Fruit fly (Drosophila melanogaster) whole organism, embryonic: ENCODE measurements around the gene Cyp4ac2.
A peak's percentile ranks its signal among the peaks of the same experiment; 100 is the strongest.

ENCODE experiments used
- C15 ChIP-seq: fragments of 200-800 bp; sonication (Bioruptor generic); IDR thresholded peaks from 3 replicates; pipeline ENCODE4 v1.3.6; 2022; ENCODE audit warnings: missing biosample characterization, missing genetic modification characterization
- CG10565 ChIP-seq: fragments of 200-800 bp; sonication (Bioruptor generic); optimal IDR thresholded peaks from 3 replicates; lab custom pipeline; 2016; ENCODE audit warnings: missing biosample characterization, mild to moderate bottlenecking, missing genetic modification characterization
- CG11398 ChIP-seq: fragments of 200-800 bp; sonication (Bioruptor generic); optimal IDR thresholded peaks from 2 replicates; lab custom pipeline; 2016; ENCODE audit warnings: missing biosample characterization, missing genetic modification characterization
- CG12104 ChIP-seq: fragments of 200-800 bp; sonication (Bioruptor generic); optimal IDR thresholded peaks from 3 replicates; lab custom pipeline; 2016; ENCODE audit warnings: missing biosample characterization, missing genetic modification characterization
- CG12744 ChIP-seq: fragments of 200-800 bp; sonication (Bioruptor generic); optimal IDR thresholded peaks from 2 replicates; lab custom pipeline; 2016; ENCODE audit warnings: missing biosample characterization, missing genetic modification characterization
- CG14441 ChIP-seq: fragments of 200-800 bp; sonication (Bioruptor generic); IDR thresholded peaks from 2 replicates; pipeline ENCODE4 v1.3.6; 2022; ENCODE audit warnings: missing biosample characterization, missing genetic modification characterization
- CG14710 ChIP-seq: fragments of 200-800 bp; sonication (Bioruptor generic); optimal IDR thresholded peaks from 3 replicates; lab custom pipeline; 2019; ENCODE audit warnings: missing biosample characterization, mild to moderate bottlenecking, missing genetic modification characterization, moderate library complexity
- CG15601 ChIP-seq: fragments of 200-800 bp; sonication (Bioruptor generic); optimal IDR thresholded peaks from 3 replicates; lab custom pipeline; 2019; ENCODE audit warnings: missing biosample characterization, mild to moderate bottlenecking, missing genetic modification characterization, moderate library complexity
- CG15696 ChIP-seq: fragments of 200-800 bp; sonication (Bioruptor generic); optimal IDR thresholded peaks from 2 replicates; lab custom pipeline; 2019; ENCODE audit warnings: missing biosample characterization, mild to moderate bottlenecking, missing genetic modification characterization, moderate library complexity
- CG16813 ChIP-seq: fragments of 200-800 bp; sonication (Bioruptor generic); IDR thresholded peaks from 3 replicates; pipeline ENCODE4 v1.3.6; 2022; ENCODE audit warnings: missing biosample characterization, missing genetic modification characterization; ENCODE audit not compliant: partially characterized antibody
- CG18011 ChIP-seq: fragments of 200-800 bp; sonication (Bioruptor generic); optimal IDR thresholded peaks from 2 replicates; lab custom pipeline; 2017; ENCODE audit warnings: missing biosample characterization, missing genetic modification characterization, mild to moderate bottlenecking, moderate library complexity, missing genotype
- CG30403 ChIP-seq: fragments of 200-800 bp; sonication (Bioruptor generic); optimal IDR thresholded peaks from 3 replicates; lab custom pipeline; 2016; ENCODE audit warnings: missing biosample characterization, missing genetic modification characterization
- CG33557 ChIP-seq: fragments of 200-800 bp; sonication (Bioruptor generic); optimal IDR thresholded peaks from 2 replicates; lab custom pipeline; 2019; ENCODE audit warnings: missing biosample characterization, mild to moderate bottlenecking, missing genetic modification characterization, moderate library complexity
- CG6254 ChIP-seq: fragments of 200-800 bp; sonication (Bioruptor generic); optimal IDR thresholded peaks from 3 replicates; lab custom pipeline; 2017; ENCODE audit warnings: mild to moderate bottlenecking, missing biosample characterization, missing genetic modification reagents, missing genetic modification characterization
- CG6683 ChIP-seq: fragments of 200-800 bp; sonication (Bioruptor generic); optimal IDR thresholded peaks from 2 replicates; lab custom pipeline; 2017; ENCODE audit warnings: missing biosample characterization, mild to moderate bottlenecking, missing genetic modification characterization, missing genetic modification reagents
- CG6791 ChIP-seq: fragments of 200-800 bp; sonication (Bioruptor generic); IDR thresholded peaks from 3 replicates; pipeline ENCODE4 v1.3.6; 2022; ENCODE audit warnings: missing biosample characterization, missing genetic modification characterization; ENCODE audit not compliant: partially characterized antibody
- CG7928 ChIP-seq: fragments of 200-800 bp; sonication (Bioruptor generic); optimal IDR thresholded peaks from 2 replicates; lab custom pipeline; 2017; ENCODE audit warnings: missing biosample characterization, mild to moderate bottlenecking, missing genetic modification characterization
- CG8478 ChIP-seq: fragments of >200 bp; optimal IDR thresholded peaks from 2 replicates; lab custom pipeline; 2018
- CG8944 ChIP-seq: fragments of 200-800 bp; sonication (Bioruptor generic); optimal IDR thresholded peaks from 3 replicates; lab custom pipeline; 2016; ENCODE audit warnings: missing biosample characterization, missing genetic modification characterization
- CG9727 ChIP-seq: fragments of 200-800 bp; sonication (Bioruptor generic); optimal IDR thresholded peaks from 3 replicates; lab custom pipeline; 2017; ENCODE audit warnings: missing biosample characterization, mild to moderate bottlenecking, missing genetic modification characterization
- D ChIP-seq, 2 experiments: fragments of 200-800 bp in 1 of 2; fragments of >200 bp in 1 of 2; sonication (Bioruptor generic) in 1 of 2; optimal IDR thresholded peaks; 2 replicates in 1 of 2; 3 replicates in 1 of 2; lab custom pipeline; 2017; ENCODE audit warnings: mild to moderate bottlenecking in 1 of 2, missing biosample characterization in 1 of 2, missing genetic modification characterization in 1 of 2, missing genetic modification reagents in 1 of 2
- D19A ChIP-seq: fragments of 200-800 bp; optimal IDR thresholded peaks from 3 replicates; lab custom pipeline; 2019; ENCODE audit warnings: missing biosample characterization, mild to moderate bottlenecking, missing genetic modification characterization, moderate library complexity
- Doc3 ChIP-seq: fragments of 200-800 bp; sonication (Bioruptor generic); IDR thresholded peaks from 3 replicates; pipeline ENCODE4 v1.3.6; 2022; ENCODE audit warnings: missing biosample characterization, missing genetic modification characterization; ENCODE audit not compliant: partially characterized antibody
- Hmr ChIP-seq: fragments of 200-800 bp; sonication (Bioruptor generic); optimal IDR thresholded peaks from 3 replicates; lab custom pipeline; 2017; ENCODE audit warnings: mild to moderate bottlenecking, missing biosample characterization, missing genetic modification reagents, missing genetic modification characterization
- Hr78 ChIP-seq, 2 experiments: fragments of 200-800 bp in 1 of 2; fragments of >200 bp in 1 of 2; sonication (Bioruptor generic) in 1 of 2; optimal IDR thresholded peaks; 2 replicates each; lab custom pipeline; 2017 to 2019; ENCODE audit warnings: missing biosample characterization in 2 of 2, missing genetic modification characterization in 2 of 2, mild to moderate bottlenecking in 1 of 2, moderate library complexity in 1 of 2
- Lhr ChIP-seq: fragments of 200-800 bp; sonication (Bioruptor generic); optimal IDR thresholded peaks from 3 replicates; lab custom pipeline; 2017; ENCODE audit warnings: mild to moderate bottlenecking, missing biosample characterization, missing genetic modification reagents, missing genetic modification characterization
- Sry-β ChIP-seq: fragments of 200-800 bp; sonication (Bioruptor generic); optimal IDR thresholded peaks from 2 replicates; lab custom pipeline; 2018; ENCODE audit warnings: missing biosample characterization, mild to moderate bottlenecking, missing genetic modification characterization, moderate library complexity
- Usf ChIP-seq: fragments of 200-800 bp; sonication (Bioruptor generic); optimal IDR thresholded peaks from 2 replicates; lab custom pipeline; 2017; ENCODE audit warnings: missing genotype, missing biosample characterization, missing genetic modification characterization
- ac ChIP-seq: fragments of 200-800 bp; sonication (Bioruptor generic); optimal IDR thresholded peaks from 3 replicates; lab custom pipeline; 2017; ENCODE audit warnings: missing biosample characterization, mild to moderate bottlenecking, missing genetic modification characterization
- da ChIP-seq: fragments of 200-800 bp; sonication (Bioruptor generic); optimal IDR thresholded peaks from 2 replicates; lab custom pipeline; 2016; ENCODE audit warnings: missing biosample characterization, missing genetic modification characterization
- fu2 ChIP-seq: fragments of 200-800 bp; sonication (Bioruptor generic); optimal IDR thresholded peaks from 2 replicates; lab custom pipeline; 2016; ENCODE audit warnings: missing biosample characterization, missing genetic modification characterization
- gcm ChIP-seq: fragments of 200-800 bp; sonication (Bioruptor generic); optimal IDR thresholded peaks from 2 replicates; lab custom pipeline; 2019; ENCODE audit warnings: missing biosample characterization, mild to moderate bottlenecking, missing genetic modification characterization, moderate library complexity
- grau ChIP-seq: fragments of 200-800 bp; optimal IDR thresholded peaks from 3 replicates; lab custom pipeline; 2019; ENCODE audit warnings: missing biosample characterization, mild to moderate bottlenecking, missing genetic modification characterization, moderate library complexity
- hkb ChIP-seq, 2 experiments: fragments of 200-800 bp in 1 of 2; fragments of >200 bp in 1 of 2; sonication (Bioruptor generic) in 1 of 2; IDR thresholded peaks in 1 of 2; optimal IDR thresholded peaks in 1 of 2; 2 replicates each; pipeline versions ENCODE4 v1.3.6 to Lab custom; 2017 to 2022; ENCODE audit warnings: missing biosample characterization in 1 of 2, missing genetic modification characterization in 1 of 2
- inv ChIP-seq: fragments of 200-800 bp; sonication (Bioruptor generic); IDR thresholded peaks from 2 replicates; pipeline ENCODE4 v1.3.6; 2022; ENCODE audit warnings: missing biosample characterization, missing genetic modification characterization; ENCODE audit not compliant: partially characterized antibody
- lmd ChIP-seq: fragments of 200-800 bp; sonication (Bioruptor generic); IDR thresholded peaks from 2 replicates; pipeline ENCODE4 v1.3.6; 2022; ENCODE audit warnings: missing biosample characterization, missing genetic modification characterization
- lola ChIP-seq, 3 experiments: fragments of >200 bp in 2 of 3; fragments of 200-800 bp in 1 of 3; sonication (Bioruptor generic) in 1 of 3; optimal IDR thresholded peaks; 2 replicates each; lab custom pipeline; 2017 to 2019; ENCODE audit warnings: missing biosample characterization in 3 of 3, missing genetic modification characterization in 3 of 3, mild to moderate bottlenecking in 1 of 3, moderate library complexity in 1 of 3
- nau ChIP-seq: fragments of 200-800 bp; sonication (Bioruptor generic); optimal IDR thresholded peaks from 3 replicates; lab custom pipeline; 2017; ENCODE audit warnings: missing biosample characterization, mild to moderate bottlenecking, missing genetic modification characterization, missing genetic modification reagents
- rib ChIP-seq: fragments of 200-800 bp; sonication (Bioruptor generic); IDR thresholded peaks from 2 replicates; pipeline ENCODE4 v1.3.6; 2022; ENCODE audit warnings: missing biosample characterization, missing genetic modification characterization
- run ChIP-seq: fragments of 200-800 bp; sonication (Bioruptor generic); optimal IDR thresholded peaks from 3 replicates; lab custom pipeline; 2018; ENCODE audit warnings: missing biosample characterization, mild to moderate bottlenecking, missing genetic modification characterization
- scrt ChIP-seq: fragments of 200-800 bp; sonication (Bioruptor generic); optimal IDR thresholded peaks from 2 replicates; lab custom pipeline; 2018; ENCODE audit warnings: missing biosample characterization, mild to moderate bottlenecking, missing genetic modification characterization, moderate library complexity
- shn ChIP-seq: fragments of 200-800 bp; sonication (Bioruptor generic); optimal IDR thresholded peaks from 3 replicates; lab custom pipeline; 2016; ENCODE audit warnings: missing biosample characterization, missing genetic modification characterization
- tna ChIP-seq: fragments of 200-800 bp; sonication (Bioruptor generic); IDR thresholded peaks from 2 replicates; pipeline ENCODE4 v1.3.6; 2022; ENCODE audit warnings: missing biosample characterization, missing genetic modification characterization; ENCODE audit not compliant: partially characterized antibody
- tup ChIP-seq: fragments of 200-800 bp; sonication (Bioruptor generic); optimal IDR thresholded peaks from 2 replicates; lab custom pipeline; 2016; ENCODE audit warnings: missing biosample characterization, mild to moderate bottlenecking, missing genetic modification characterization, moderate library complexity
- unpg ChIP-seq: fragments of 200-800 bp; sonication (Bioruptor generic); optimal IDR thresholded peaks from 3 replicates; lab custom pipeline; 2018; ENCODE audit warnings: missing biosample characterization, mild to moderate bottlenecking, missing genetic modification characterization, moderate library complexity
- vfl ChIP-seq: fragments of 200-800 bp; sonication (Bioruptor generic); optimal IDR thresholded peaks from 2 replicates; lab custom pipeline; 2016; ENCODE audit warnings: missing biosample characterization, missing genetic modification characterization
- z ChIP-seq: fragments of 200-800 bp; sonication (Bioruptor generic); IDR thresholded peaks from 3 replicates; pipeline ENCODE4 v1.3.6; 2022; ENCODE audit warnings: missing biosample characterization, missing genetic modification characterization

The Cyp4ac2 gene

DNA sequence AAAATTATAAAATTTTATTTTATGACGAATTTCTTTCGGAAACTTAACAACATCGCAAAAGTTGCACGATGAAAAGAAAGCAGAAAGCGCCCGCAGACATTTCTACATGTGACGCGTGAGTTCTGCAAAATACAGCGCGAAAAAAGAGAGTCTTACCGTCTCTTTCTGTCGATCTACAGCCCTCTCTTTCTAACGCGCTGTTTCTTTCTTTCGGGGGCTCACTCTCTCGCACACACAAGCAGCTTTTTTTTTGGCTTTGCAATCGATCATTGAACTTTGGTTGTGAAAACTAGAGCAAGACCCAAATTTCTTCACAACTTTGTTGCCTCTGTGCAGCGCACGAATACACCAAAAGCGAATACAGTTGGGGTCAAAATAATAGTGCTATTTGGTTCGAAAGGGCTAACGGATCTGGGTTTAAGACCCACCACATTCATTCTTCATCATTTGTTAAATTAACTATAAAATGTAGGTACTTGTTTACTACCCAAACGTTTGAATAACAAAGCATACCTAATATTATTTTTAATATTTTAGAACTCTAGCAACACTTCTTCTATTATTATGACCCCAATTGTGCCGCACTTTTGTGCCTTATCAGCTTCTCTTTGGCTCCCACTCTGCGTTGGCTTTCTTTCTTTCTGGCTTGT, 32.9 kb downstream of the Cyp4ac2 start (continued):
- peak; percentile 35 for TF ChIP-seq CG7928
- TF ChIP-seq Lhr (GFP tag; lab: Kevin White, UChicago), result peak; percentile 63
- peak; percentile 79 for TF ChIP-seq lmd (GFP tag; lab: Robert Waterston, UW)
- no peak for TF ChIP-seq tna (GFP tag; lab: Robert Waterston, UW)
- peak; percentile 82 for TF ChIP-seq nau (GFP tag; lab: Kevin White, UChicago)
- TF ChIP-seq C15 (GFP tag; lab: Robert Waterston, UW), result no peak
- peak; percentile 86 for TF ChIP-seq Hmr (GFP tag; lab: Kevin White, UChicago)
- TF ChIP-seq scrt (GFP tag; lab: Kevin White, UChicago), result peak; percentile 60
- TF ChIP-seq lola (GFP tag; optimal IDR thresholded peaks at IDR 0.05; lab: Kevin White, UChicago), result peak in 1 of 3 experiments; percentile 85
- peak; percentile 57 for TF ChIP-seq CG18011 (GFP tag; lab: Kevin White, UChicago)
- TF ChIP-seq D19A (tag; lab: Kevin White, UChicago), result peak; percentile 83
- TF ChIP-seq CG30403 (GFP tag; lab: Kevin White, UChicago), result peak; percentile 86
- TF ChIP-seq CG9727, result peak; percentile 52
- TF ChIP-seq Sry-β (GFP tag; lab: Kevin White, UChicago), result peak; percentile 33
- no peak for TF ChIP-seq inv
- TF ChIP-seq CG12104 (GFP tag; lab: Kevin White, UChicago), result peak; percentile 58
- TF ChIP-seq CG33557 (GFP tag; lab: Kevin White, UChicago), result peak; percentile 76
- TF ChIP-seq hkb (optimal IDR thresholded peaks at IDR 0.05; lab: Kevin White, UChicago), result no peak
- TF ChIP-seq hkb (GFP tag; IDR thresholded peaks at IDR 0.05; lab: Robert Waterston, UW), result peak; percentile 84
- no peak for TF ChIP-seq rib
- TF ChIP-seq CG6683 (GFP tag; lab: Kevin White, UChicago), result peak; percentile 46
- TF ChIP-seq CG8478 (lab: Kevin White, UChicago), result no peak
- peak; percentile 59 for TF ChIP-seq shn
- peak; percentile 57 for TF ChIP-seq Usf (GFP tag; lab: Kevin White, UChicago)
- TF ChIP-seq da (GFP tag; lab: Kevin White, UChicago), result no peak
- no peak for TF ChIP-seq Doc3 (GFP tag; lab: Robert Waterston, UW)
- TF ChIP-seq CG10565 (GFP tag; lab: Kevin White, UChicago), result peak; percentile 22
- TF ChIP-seq CG14441, result peak; percentile 61; the same call in 1 of the 2 replicates
- peak; percentile 1 for TF ChIP-seq CG15696
- no peak for TF ChIP-seq CG6791 (GFP tag; lab: Robert Waterston, UW)
- peak; percentile 90 for TF ChIP-seq unpg (GFP tag; lab: Kevin White, UChicago)
- TF ChIP-seq vfl, result peak; percentile 47
- TF ChIP-seq tup (GFP tag; lab: Kevin White, UChicago), result peak; percentile 16
- TF ChIP-seq CG11398 (GFP tag; lab: Kevin White, UChicago), result no peak
- TF ChIP-seq fu2, result peak; percentile 41
- peak; percentile 83 for TF ChIP-seq grau (tag; lab: Kevin White, UChicago)
- TF ChIP-seq CG8944 (GFP tag; lab: Kevin White, UChicago), result peak; percentile 61
- TF ChIP-seq Hr78 (GFP tag; optimal IDR thresholded peaks at IDR 0.05; lab: Kevin White, UChicago), result peak in 1 of 2 experiments; percentile 78
- no peak for TF ChIP-seq CG12744 (GFP tag; lab: Kevin White, UChicago)
- TF ChIP-seq CG6254 (GFP tag; lab: Kevin White, UChicago), result peak; percentile 88
- TF ChIP-seq ac (GFP tag; lab: Kevin White, UChicago), result no peak
- TF ChIP-seq CG14710 (tag; lab: Kevin White, UChicago), result peak; percentile 76
- no peak for TF ChIP-seq z
- TF ChIP-seq D (optimal IDR thresholded peaks at IDR 0.05; lab: Kevin White, UChicago), result no peak
- peak; percentile 88 for TF ChIP-seq D (GFP tag; optimal IDR thresholded peaks at IDR 0.05; lab: Kevin White, UChicago)
- peak; percentile 88 for TF ChIP-seq run (tag; lab: Kevin White, UChicago)
- no peak for TF ChIP-seq CG16813
- peak; percentile 87 for TF ChIP-seq CG15601
- TF ChIP-seq gcm (GFP tag; lab: Kevin White, UChicago), result peak; percentile 93
